Worm (Caenorhabditis elegans) whole organism, L3 larva: ENCODE data around the gene R166.3.

ENCODE experiments used
- aly-2 ChIP-seq: fragments of 150-350 bp; optimal IDR thresholded peaks from 2 replicates; lab custom pipeline; 2014; ENCODE audit warnings: missing biosample characterization, missing genetic modification characterization
- elt-3 ChIP-seq, 3 experiments: fragments of 150-350 bp in 1 of 3; sonication (generic microtip) in 2 of 3; optimal IDR thresholded peaks; 2 replicates in 2 of 3; 4 replicates in 1 of 3; lab custom pipeline; 2014 to 2017; ENCODE audit warnings: missing biosample characterization in 3 of 3, missing genetic modification characterization in 3 of 3
- sea-2 ChIP-seq: fragments of 150-350 bp; sonication (generic microtip); optimal IDR thresholded peaks from 4 replicates; lab custom pipeline; 2014; ENCODE audit warnings: missing biosample characterization, missing genetic modification reagents, missing genetic modification characterization
- tbx-2 ChIP-seq: sonication (generic microtip); optimal IDR thresholded peaks from 2 replicates; lab custom pipeline; 2016; ENCODE audit warnings: mild to moderate bottlenecking, missing genetic modification characterization, missing compliant biosample characterization

ce11 chrII:10525134-10525533 lies 14.0 kb downstream of the R166.3 start:
- TF ChIP-seq tbx-2 (tag; lab: Kevin White, UChicago) (no peak), sea-2 (GFP tag; lab: Kevin White, UChicago) (no peak), elt-3 (tag; optimal IDR thresholded peaks at IDR 0.05; lab: Kevin White, UChicago) (no peak), aly-2 (tag; lab: Kevin White, UChicago) (no peak)
